Worm (Caenorhabditis elegans): ENCODE results near the gene apn-1.

DNA sequence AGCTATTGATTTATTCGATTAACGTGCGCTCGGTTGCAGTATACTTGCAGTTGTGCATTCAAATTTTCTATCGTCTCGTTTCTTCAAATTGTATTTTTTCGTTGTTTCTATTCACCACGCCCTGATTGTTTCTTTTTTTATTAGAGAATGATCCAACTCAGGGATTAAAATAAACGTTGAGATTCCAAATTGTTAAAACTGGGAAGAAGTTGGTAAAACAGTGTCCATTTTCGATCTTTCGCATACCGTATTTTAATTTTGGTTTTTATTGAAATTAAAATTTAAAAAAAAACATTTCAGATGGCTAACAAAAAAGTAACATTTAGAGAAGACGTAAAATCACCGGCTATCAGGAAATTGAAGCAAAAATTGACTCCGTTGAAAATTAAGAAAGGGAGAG lies at the start of gene apn-1:
- TF ChIP-seq fkh-10 (GFP tag; optimal IDR thresholded peaks at IDR 0.05) (no peak), tbx-2 (tag; optimal IDR thresholded peaks at IDR 0.05) (no peak), ceh-9 (tag; optimal IDR thresholded peaks at IDR 0.05) (no peak)
